Fruit fly (Drosophila melanogaster): ENCODE results near the gene Nin.
A peak's percentile ranks its signal among the peaks of the same experiment; 100 is the strongest.

Nin gene

DNA sequence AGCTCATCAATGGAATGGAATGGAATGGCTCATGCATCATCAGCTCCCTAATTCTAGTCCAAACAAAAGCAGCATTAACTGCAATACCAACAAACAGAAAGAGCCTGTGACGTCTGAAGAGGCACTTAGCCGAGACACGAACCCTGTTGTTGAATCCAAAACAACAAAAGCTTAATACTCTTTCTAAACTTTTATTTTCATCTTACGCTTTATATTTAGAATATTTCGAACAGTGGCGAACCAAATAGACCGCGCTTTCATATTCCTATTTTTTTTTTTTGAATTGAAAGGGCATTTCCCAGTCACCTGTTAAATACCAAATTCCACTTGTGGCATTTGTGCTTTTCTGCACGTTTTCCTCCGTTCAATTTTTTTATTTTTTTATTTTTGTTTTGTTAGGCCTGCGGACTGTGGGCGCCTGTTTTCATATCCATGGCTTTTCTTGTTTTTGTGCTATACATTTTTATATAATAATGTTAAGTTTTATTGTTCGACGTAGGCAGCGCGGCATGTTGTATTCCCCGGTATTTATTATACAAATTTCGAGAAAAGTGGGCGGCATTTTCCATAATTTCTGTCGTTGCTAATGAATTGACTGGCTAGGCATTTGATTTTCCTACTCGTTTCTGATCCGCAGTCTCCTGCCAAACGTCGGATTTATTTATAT lies 52.7 kb downstream of the Nin start:
- TF ChIP-seq Sp1 (GFP tag; optimal IDR thresholded peaks at IDR 0.05) (no peak), foxo (GFP tag; optimal IDR thresholded peaks at IDR 0.05) (peak in 1 of 2 experiments; percentile 39), woc (GFP tag; optimal IDR thresholded peaks at IDR 0.05) (peak; percentile 27), sv (GFP tag; optimal IDR thresholded peaks at IDR 0.05) (peak; percentile 3), dmrt93B (GFP tag; optimal IDR thresholded peaks at IDR 0.05) (no peak), rgr (GFP tag; optimal IDR thresholded peaks at IDR 0.05) (peak; percentile 12)

DNA sequence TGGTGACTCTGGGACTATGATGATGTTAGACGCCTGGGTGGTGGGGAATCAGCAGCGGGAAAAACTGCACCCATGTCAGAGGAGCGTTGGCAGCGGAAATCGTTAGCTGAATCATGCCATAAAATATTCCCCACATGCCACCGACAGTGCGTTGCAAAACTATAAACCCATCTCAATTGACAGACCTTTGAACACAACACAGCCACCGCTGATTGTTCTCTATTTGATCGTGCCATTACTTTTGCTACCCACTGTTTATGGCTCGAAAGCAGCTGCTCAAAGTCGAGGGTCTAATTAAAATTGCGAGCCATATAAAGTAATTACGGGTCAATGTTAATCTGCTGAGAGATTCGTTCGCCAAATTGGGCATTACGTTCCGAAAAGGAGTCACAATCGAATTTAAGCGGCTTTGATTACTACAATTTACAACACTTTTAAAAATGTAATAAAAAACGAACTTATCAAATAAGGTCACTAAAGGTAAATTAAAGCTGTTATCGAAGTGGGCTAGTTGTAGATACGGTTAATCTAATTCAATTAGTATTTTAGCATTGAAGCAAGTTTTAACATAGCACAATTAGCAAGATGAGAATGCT lies 53.5 kb downstream of the Nin start:
- no peak for TF ChIP-seq dsf (GFP tag; optimal IDR thresholded peaks at IDR 0.05; ENCODE audit: borderline replicate concordance)

DNA sequence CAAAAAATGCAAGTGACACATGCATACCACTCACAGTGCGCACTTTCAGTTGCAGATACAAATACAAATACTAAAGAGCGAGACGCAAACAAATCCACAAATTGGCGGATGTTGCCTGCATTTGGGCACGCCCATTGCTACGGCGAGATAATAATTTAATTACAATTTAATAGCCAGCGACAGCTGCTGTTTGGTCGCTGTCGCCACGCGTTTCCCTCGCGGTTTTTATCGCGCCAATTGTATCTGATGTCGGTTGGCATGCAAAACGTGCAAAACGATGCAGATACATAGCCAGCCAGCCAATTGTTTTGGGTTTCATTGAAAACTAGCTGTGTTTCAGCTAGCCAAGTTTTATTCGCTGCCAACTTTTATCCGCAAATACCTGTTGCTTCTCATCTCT lies 55.0 kb downstream of the Nin start:
- TF ChIP-seq Myc (optimal IDR thresholded peaks at IDR 0.05) (peak; percentile 35), lola (GFP tag; optimal IDR thresholded peaks at IDR 0.05) (no peak)
